Worm (Caenorhabditis elegans): ENCODE results near the gene fars-3.

fars-3 gene

DNA sequence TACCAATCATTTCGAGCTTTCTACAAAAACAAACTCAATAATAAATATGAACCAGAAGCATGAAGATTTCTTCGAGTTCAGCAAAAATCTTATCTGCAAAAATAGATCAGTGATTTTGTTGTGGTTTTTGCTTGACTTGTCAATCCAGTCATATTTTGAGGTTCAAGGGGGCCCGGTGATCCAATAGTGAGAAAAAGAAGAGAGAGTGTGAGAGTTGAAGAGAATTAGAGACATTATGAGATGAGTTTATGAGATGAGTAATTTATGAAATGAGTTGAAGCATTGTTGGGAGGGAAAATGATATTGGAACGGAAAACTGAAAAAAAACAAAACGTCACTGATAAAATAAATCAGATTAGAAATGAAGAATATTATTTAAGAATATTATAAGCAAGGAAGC is 44.3 kb downstream of the fars-3 start, which contains the start of gene T13H5.1:
Gene T13H5.1, minus strand, starts transcription at position 101 of the 400 bp plus-strand sequence.
- TF ChIP-seq bed-1 (GFP tag; IDR thresholded peaks at IDR 0.05) (no peak), madf-8 (GFP tag; conservative IDR thresholded peaks at IDR 0.05) (no peak), F49E8.2 (tag; optimal IDR thresholded peaks at IDR 0.05; ENCODE audit: insufficient read depth) (no peak), ceh-79 (tag; optimal IDR thresholded peaks at IDR 0.05) (no peak), dpl-1 (GFP tag; optimal IDR thresholded peaks at IDR 0.05) (no peak), ztf-28 (GFP tag; IDR thresholded peaks at IDR 0.05) (no peak), ceh-100 (GFP tag; IDR thresholded peaks at IDR 0.05) (no peak), F37B4.10 (GFP tag; IDR thresholded peaks at IDR 0.05) (no peak)

DNA sequence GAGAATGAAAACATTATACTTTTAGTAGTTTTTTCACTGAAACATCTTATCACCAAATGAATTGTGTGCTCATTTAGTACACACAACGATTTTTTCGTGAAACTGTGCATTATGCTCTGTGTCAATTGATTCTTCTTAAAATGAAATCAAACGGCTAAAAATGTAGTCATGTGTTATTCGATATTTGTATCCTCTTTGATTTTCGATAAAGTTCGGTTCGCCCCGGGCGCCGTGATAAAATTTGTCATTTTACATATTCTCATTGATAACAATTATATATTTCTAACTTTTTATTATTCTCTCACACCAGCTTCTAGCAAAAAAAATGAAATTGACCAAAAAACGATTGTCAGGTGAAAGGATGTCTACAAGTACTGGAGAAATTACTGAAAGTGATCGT is 50.1 kb downstream of the fars-3 start, which contains the start of gene ctg-2:
Gene ctg-2, plus strand, starts transcription at position 326 of the 400 bp plus-strand sequence.
- TF ChIP-seq ztf-6 (GFP tag; IDR thresholded peaks at IDR 0.05) (no peak), nhr-80 (tag; optimal IDR thresholded peaks at IDR 0.05) (peak; percentile 78)

DNA sequence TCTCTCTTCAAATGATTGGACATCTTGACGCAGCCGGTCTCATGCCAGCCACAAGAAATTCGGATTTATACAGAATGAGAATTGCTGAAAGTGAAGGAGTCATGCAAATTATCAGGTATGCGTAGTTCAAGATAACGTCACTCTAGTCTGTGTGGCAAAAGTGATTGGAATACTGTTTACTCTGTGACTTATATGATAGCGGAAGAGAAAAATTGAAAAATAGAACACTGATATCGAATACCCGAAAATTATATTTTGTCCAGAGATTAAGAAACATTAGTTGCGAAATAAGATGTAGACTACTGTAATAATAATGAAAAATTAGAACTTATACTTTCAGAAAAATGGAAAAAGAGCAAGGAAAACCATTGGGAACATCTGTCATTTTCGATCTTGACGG is 50.9 kb downstream of the fars-3 start:
- TF ChIP-seq B0261.1 (tag; optimal IDR thresholded peaks at IDR 0.05) (no peak), K12H6.12 (tag; optimal IDR thresholded peaks at IDR 0.05) (no peak), mxl-1 (tag; optimal IDR thresholded peaks at IDR 0.05) (no peak), Y56A3A.18 (GFP tag; IDR thresholded peaks at IDR 0.05) (no peak), F22D6.2 (tag; optimal IDR thresholded peaks at IDR 0.05) (no peak), cebp-2 (GFP tag; IDR thresholded peaks at IDR 0.05) (no peak), cebp-1 (GFP tag; IDR thresholded peaks at IDR 0.05) (no peak), cebp-1 (tag; optimal IDR thresholded peaks at IDR 0.05) (peak; percentile 59), snpc-1.3 (tag; optimal IDR thresholded peaks at IDR 0.05; ENCODE audit: insufficient read depth) (no peak), nhr-80 (tag; optimal IDR thresholded peaks at IDR 0.05) (peak; percentile 56), nhr-120 (GFP tag; IDR thresholded peaks at IDR 0.05) (no peak)
